Fruit fly (Drosophila melanogaster) whole organism, embryonic: Measurements from ENCODE around the gene CG43880.

Experiments used
- Abd-B ChIP-seq: fragments of 200-800 bp; sonication (Bioruptor generic); optimal IDR thresholded peaks from 2 replicates; lab custom pipeline; 2018; ENCODE audit warnings: missing biosample characterization, mild to moderate bottlenecking, missing genetic modification characterization, moderate library complexity
- Adf1 ChIP-seq: fragments of 200-800 bp; sonication (Bioruptor generic); IDR thresholded peaks from 2 replicates; pipeline ENCODE4 v1.3.6; 2022; ENCODE audit warnings: missing biosample characterization, missing genetic modification characterization
- Blimp-1 ChIP-seq: fragments of 200-800 bp; sonication (Bioruptor generic); optimal IDR thresholded peaks from 3 replicates; lab custom pipeline; 2018; ENCODE audit warnings: missing biosample characterization, missing genetic modification characterization, mild to moderate bottlenecking, moderate library complexity, missing genetic modification reagents
- CG10321 ChIP-seq: fragments of 200-800 bp; sonication (Bioruptor generic); IDR thresholded peaks from 2 replicates; pipeline ENCODE4 v1.3.6; 2022; ENCODE audit warnings: missing biosample characterization, missing genetic modification characterization
- CG10431 ChIP-seq: fragments of 200-800 bp; sonication (Bioruptor generic); optimal IDR thresholded peaks from 3 replicates; lab custom pipeline; 2018; ENCODE audit warnings: missing biosample characterization, mild to moderate bottlenecking, missing genetic modification characterization
- CG10654 ChIP-seq: fragments of 200-800 bp; sonication (Bioruptor generic); optimal IDR thresholded peaks from 2 replicates; lab custom pipeline; 2016; ENCODE audit warnings: missing biosample characterization, missing genetic modification characterization
- CG12219 ChIP-seq: fragments of 200-800 bp; sonication (Bioruptor generic); optimal IDR thresholded peaks from 3 replicates; lab custom pipeline; 2018; ENCODE audit warnings: missing biosample characterization, mild to moderate bottlenecking, missing genetic modification characterization
- CG12744 ChIP-seq: fragments of 200-800 bp; sonication (Bioruptor generic); optimal IDR thresholded peaks from 2 replicates; lab custom pipeline; 2016; ENCODE audit warnings: missing biosample characterization, missing genetic modification characterization
- CG15269 ChIP-seq: fragments of 200-800 bp; sonication (Bioruptor generic); optimal IDR thresholded peaks from 2 replicates; lab custom pipeline; 2018; ENCODE audit warnings: missing biosample characterization, mild to moderate bottlenecking, missing genetic modification characterization, moderate library complexity
- CG16779 ChIP-seq: fragments of 200-800 bp; sonication (Bioruptor generic); IDR thresholded peaks from 2 replicates; pipeline ENCODE4 v1.3.6; 2022; ENCODE audit warnings: missing biosample characterization, missing genetic modification characterization
- CG2678 ChIP-seq: fragments of 200-800 bp; sonication (Bioruptor generic); optimal IDR thresholded peaks from 3 replicates; lab custom pipeline; 2019; ENCODE audit warnings: missing biosample characterization, mild to moderate bottlenecking, missing genetic modification characterization, moderate library complexity
- CG3163 ChIP-seq: fragments of 200-800 bp; sonication (Bioruptor generic); optimal IDR thresholded peaks from 3 replicates; lab custom pipeline; 2016; ENCODE audit warnings: missing biosample characterization, missing genetic modification characterization
- CG33557 ChIP-seq: fragments of 200-800 bp; sonication (Bioruptor generic); optimal IDR thresholded peaks from 2 replicates; lab custom pipeline; 2019; ENCODE audit warnings: missing biosample characterization, mild to moderate bottlenecking, missing genetic modification characterization, moderate library complexity
- CG43689 ChIP-seq: fragments of 200-800 bp; sonication (Bioruptor generic); IDR thresholded peaks from 2 replicates; pipeline ENCODE4 v1.3.6; 2022; ENCODE audit warnings: missing biosample characterization, missing genetic modification characterization
- CG4617 ChIP-seq: fragments of 200-800 bp; sonication (Bioruptor generic); optimal IDR thresholded peaks from 3 replicates; lab custom pipeline; 2016; ENCODE audit warnings: missing biosample characterization, missing genetic modification characterization, borderline replicate concordance
- CG6654 ChIP-seq: fragments of 200-800 bp; sonication (Bioruptor generic); optimal IDR thresholded peaks from 2 replicates; lab custom pipeline; 2017; ENCODE audit warnings: missing biosample characterization, mild to moderate bottlenecking, missing genetic modification characterization
- CG6854 ChIP-seq: fragments of 200-800 bp; sonication (Bioruptor generic); optimal IDR thresholded peaks from 3 replicates; lab custom pipeline; 2017; ENCODE audit warnings: missing biosample characterization, mild to moderate bottlenecking, missing genetic modification characterization
- CG7786 ChIP-seq: fragments of 200-800 bp; sonication (Bioruptor generic); optimal IDR thresholded peaks from 2 replicates; lab custom pipeline; 2016; ENCODE audit warnings: missing biosample characterization, missing genetic modification characterization
- CG7928 ChIP-seq: fragments of 200-800 bp; sonication (Bioruptor generic); optimal IDR thresholded peaks from 2 replicates; lab custom pipeline; 2017; ENCODE audit warnings: missing biosample characterization, mild to moderate bottlenecking, missing genetic modification characterization
- CHES-1-like ChIP-seq: fragments of 200-800 bp; sonication (Bioruptor generic); optimal IDR thresholded peaks from 2 replicates; lab custom pipeline; 2016; ENCODE audit warnings: missing biosample characterization, missing genetic modification characterization
- Chrac-16 ChIP-seq: fragments of 200-800 bp; sonication (Bioruptor generic); optimal IDR thresholded peaks from 3 replicates; lab custom pipeline; 2016; ENCODE audit warnings: missing biosample characterization, missing genetic modification characterization
- D19A ChIP-seq: fragments of 200-800 bp; optimal IDR thresholded peaks from 3 replicates; lab custom pipeline; 2019; ENCODE audit warnings: missing biosample characterization, mild to moderate bottlenecking, missing genetic modification characterization, moderate library complexity
- Dll ChIP-seq: fragments of 200-800 bp; sonication (Bioruptor generic); IDR thresholded peaks from 4 replicates; pipeline ENCODE4 v1.3.6; 2022; ENCODE audit warnings: missing biosample characterization, missing genetic modification characterization; ENCODE audit not compliant: partially characterized antibody
- HHEX ChIP-seq: fragments of 200-800 bp; sonication (Bioruptor generic); optimal IDR thresholded peaks from 3 replicates; lab custom pipeline; 2017; ENCODE audit warnings: missing biosample characterization, mild to moderate bottlenecking, missing genetic modification characterization, missing genetic modification reagents
- Hr3 ChIP-seq: fragments of 200-800 bp; sonication (Bioruptor generic); optimal IDR thresholded peaks from 3 replicates; lab custom pipeline; 2016; ENCODE audit warnings: missing biosample characterization, missing genetic modification characterization
- Mad ChIP-seq: fragments of 200-800 bp; sonication (Bioruptor generic); optimal IDR thresholded peaks from 2 replicates; lab custom pipeline; 2016; ENCODE audit warnings: missing biosample characterization, missing genetic modification characterization
- Optix ChIP-seq: fragments of 200-800 bp; sonication (Bioruptor generic); IDR thresholded peaks from 3 replicates; pipeline ENCODE4 v1.3.6; 2022; ENCODE audit warnings: missing biosample characterization, missing genetic modification characterization
- Ravus ChIP-seq: fragments of 200-800 bp; sonication (Bioruptor generic); IDR thresholded peaks from 2 replicates; pipeline ENCODE4 v1.3.6; 2022; ENCODE audit warnings: missing biosample characterization, missing genetic modification characterization
- Rfx ChIP-seq: fragments of 200-800 bp; sonication (Bioruptor generic); IDR thresholded peaks from 2 replicates; pipeline ENCODE4 v1.3.6; 2022; ENCODE audit warnings: missing biosample characterization, missing genetic modification characterization
- Side ChIP-seq: fragments of 200-800 bp; sonication (Bioruptor generic); optimal IDR thresholded peaks from 2 replicates; lab custom pipeline; 2016; ENCODE audit warnings: missing biosample characterization, missing genetic modification characterization
- Sin3A ChIP-seq: fragments of >200 bp; optimal IDR thresholded peaks from 2 replicates; lab custom pipeline; 2018
- Spps ChIP-seq: fragments of 200-800 bp; sonication (Bioruptor generic); optimal IDR thresholded peaks from 2 replicates; lab custom pipeline; 2018; ENCODE audit warnings: missing biosample characterization, mild to moderate bottlenecking, missing genetic modification characterization
- Usf ChIP-seq: fragments of 200-800 bp; sonication (Bioruptor generic); optimal IDR thresholded peaks from 2 replicates; lab custom pipeline; 2017; ENCODE audit warnings: missing genotype, missing biosample characterization, missing genetic modification characterization
- ap ChIP-seq: fragments of 200-800 bp; sonication (Bioruptor generic); IDR thresholded peaks from 2 replicates; pipeline ENCODE4 v1.3.6; 2022; ENCODE audit warnings: missing biosample characterization, missing genetic modification characterization
- cad ChIP-seq: fragments of >200 bp; optimal IDR thresholded peaks from 2 replicates; lab custom pipeline; 2017; ENCODE audit warnings: missing biosample characterization, missing genetic modification characterization
- crc ChIP-seq: fragments of 200-800 bp; sonication (Bioruptor generic); optimal IDR thresholded peaks from 2 replicates; lab custom pipeline; 2016; ENCODE audit warnings: missing biosample characterization, missing genetic modification characterization
- dati ChIP-seq: fragments of 200-800 bp; sonication (Bioruptor generic); IDR thresholded peaks from 2 replicates; pipeline ENCODE4 v1.3.6; 2022; ENCODE audit warnings: missing biosample characterization, missing genetic modification characterization
- en ChIP-seq: fragments of 200-800 bp; sonication (Bioruptor generic); optimal IDR thresholded peaks from 2 replicates; lab custom pipeline; 2016; ENCODE audit warnings: missing biosample characterization, missing genetic modification characterization
- fd102C ChIP-seq: fragments of 200-800 bp; sonication (Bioruptor generic); optimal IDR thresholded peaks from 2 replicates; lab custom pipeline; 2018; ENCODE audit warnings: missing biosample characterization, mild to moderate bottlenecking, missing genetic modification characterization, moderate library complexity
- fd3F ChIP-seq: fragments of 200-800 bp; sonication (Bioruptor generic); optimal IDR thresholded peaks from 2 replicates; lab custom pipeline; 2018; ENCODE audit warnings: missing biosample characterization, mild to moderate bottlenecking, missing genetic modification characterization, moderate library complexity
- h ChIP-seq: fragments of >200 bp; optimal IDR thresholded peaks from 2 replicates; lab custom pipeline; 2017
- luna ChIP-seq: fragments of 200-800 bp; sonication (Bioruptor generic); optimal IDR thresholded peaks from 2 replicates; lab custom pipeline; 2016; ENCODE audit warnings: missing biosample characterization, missing genetic modification characterization
- maf-S ChIP-seq: fragments of 200-800 bp; sonication (Bioruptor generic); optimal IDR thresholded peaks from 2 replicates; lab custom pipeline; 2016; ENCODE audit warnings: missing biosample characterization, missing genetic modification characterization
- run ChIP-seq: fragments of 200-800 bp; sonication (Bioruptor generic); optimal IDR thresholded peaks from 3 replicates; lab custom pipeline; 2018; ENCODE audit warnings: missing biosample characterization, mild to moderate bottlenecking, missing genetic modification characterization
- slp2 ChIP-seq: fragments of 200-800 bp; sonication (Bioruptor generic); optimal IDR thresholded peaks from 2 replicates; lab custom pipeline; 2016; ENCODE audit warnings: missing biosample characterization, missing genetic modification characterization
- ssp ChIP-seq: fragments of 200-800 bp; sonication (Bioruptor generic); IDR thresholded peaks from 2 replicates; pipeline ENCODE4 v1.3.6; 2022; ENCODE audit warnings: missing biosample characterization, missing genetic modification characterization
- tio ChIP-seq: fragments of 200-800 bp; sonication (Bioruptor generic); optimal IDR thresholded peaks from 2 replicates; lab custom pipeline; 2017; ENCODE audit warnings: missing biosample characterization, missing genetic modification characterization, inconsistent platforms
- tll ChIP-seq, 2 experiments: fragments of 200-800 bp in 1 of 2; fragments of >200 bp in 1 of 2; sonication (Bioruptor generic) in 1 of 2; optimal IDR thresholded peaks; 2 replicates each; lab custom pipeline; 2017 to 2019; ENCODE audit warnings: missing biosample characterization in 2 of 2, missing genetic modification characterization in 2 of 2, mild to moderate bottlenecking in 1 of 2, moderate library complexity in 1 of 2
- tna ChIP-seq: fragments of 200-800 bp; sonication (Bioruptor generic); IDR thresholded peaks from 2 replicates; pipeline ENCODE4 v1.3.6; 2022; ENCODE audit warnings: missing biosample characterization, missing genetic modification characterization; ENCODE audit not compliant: partially characterized antibody
- usp ChIP-seq: fragments of >200 bp; optimal IDR thresholded peaks from 2 replicates; lab custom pipeline; 2017; ENCODE audit warnings: missing biosample characterization, missing genetic modification characterization

CG43880 gene

dm6 chr3L:7988828-7989673, 42.9 kb upstream of the CG43880 start (continued):
- TF ChIP-seq tll (GFP tag; optimal IDR thresholded peaks at IDR 0.05; lab: Kevin White, UChicago) (no peak), CG10654 (GFP tag; lab: Kevin White, UChicago) (peak; percentile 62), D19A (tag; lab: Kevin White, UChicago) (peak; percentile 69), CG4617 (peak; percentile 30), Usf (GFP tag; lab: Kevin White, UChicago) (peak; percentile 52), slp2 (no peak), tio (peak; percentile 40), CG12744 (GFP tag; lab: Kevin White, UChicago) (no peak), Blimp-1 (GFP tag; lab: Kevin White, UChicago) (peak; percentile 88), Sin3A (lab: Kevin White, UChicago) (no peak), CG43689 (GFP tag; lab: Robert Waterston, UW) (no peak), en (peak; percentile 17), run (tag; lab: Kevin White, UChicago) (no peak), CG2678 (tag; lab: Kevin White, UChicago) (peak; percentile 81), cad (no peak), luna (GFP tag; lab: Kevin White, UChicago) (no peak), CG7928 (GFP tag; lab: Kevin White, UChicago) (no peak), h (lab: Kevin White, UChicago) (no peak), tna (GFP tag; lab: Robert Waterston, UW) (no peak), Chrac-16 (peak; percentile 59), fd102C (GFP tag; lab: Kevin White, UChicago) (no peak), Mad (GFP tag; lab: Kevin White, UChicago) (no peak), Ravus (GFP tag; lab: Robert Waterston, UW) (no peak), maf-S (GFP tag; lab: Kevin White, UChicago) (no peak), CG12219 (peak; percentile 55), Spps (tag; lab: Kevin White, UChicago) (peak; percentile 80), CG6654 (GFP tag; lab: Kevin White, UChicago) (peak; percentile 27), Adf1 (no peak), crc (peak; percentile 45), Abd-B (GFP tag; lab: Kevin White, UChicago) (peak; percentile 38), HHEX (GFP tag; lab: Kevin White, UChicago) (peak; percentile 32), usp (GFP tag; lab: Kevin White, UChicago) (no peak), Optix (GFP tag; lab: Robert Waterston, UW) (no peak; the same call in 2 of the 3 replicates), CG6854 (GFP tag; lab: Kevin White, UChicago) (peak; percentile 27), CG7786 (GFP tag; lab: Kevin White, UChicago) (no peak), CG15269 (tag; lab: Kevin White, UChicago) (peak; percentile 34), CG3163 (GFP tag; lab: Kevin White, UChicago) (no peak), dati (GFP tag; lab: Robert Waterston, UW) (no peak), Dll (no peak), ssp (GFP tag; lab: Robert Waterston, UW) (peak; percentile 31; the same call in 1 of the 2 replicates), Hr3 (peak; percentile 61), CG10321 (GFP tag; lab: Robert Waterston, UW) (no peak), Rfx (peak; percentile 48; the same call in 1 of the 2 replicates), Side (GFP tag; lab: Kevin White, UChicago) (peak; percentile 70), fd3F (no peak), ap (GFP tag; lab: Robert Waterston, UW) (0 out of 2 replicates have a peak, but pooled peaks have one; percentile 16), CG33557 (GFP tag; lab: Kevin White, UChicago) (peak; percentile 72), CHES-1-like (GFP tag; lab: Kevin White, UChicago) (no peak), CG16779 (GFP tag; lab: Robert Waterston, UW) (no peak), CG10431 (GFP tag; lab: Kevin White, UChicago) (peak; percentile 56)
